Worm (Caenorhabditis elegans) whole organism, L1 larva: ENCODE data around the gene tag-321.

Experiments
- alr-1 ChIP-seq: fragments of 200-800 bp; sonication (Bioruptor generic); optimal IDR thresholded peaks from 2 replicates; lab custom pipeline; 2018; ENCODE audit warnings: borderline replicate concordance, mild to moderate bottlenecking, missing genetic modification characterization, missing compliant biosample characterization
- ces-1 ChIP-seq: fragments of 150-350 bp; optimal IDR thresholded peaks from 2 replicates; lab custom pipeline; 2014; ENCODE audit warnings: missing biosample characterization, missing genetic modification reagents, missing genetic modification characterization
- ets-5 ChIP-seq: fragments of 200-800 bp; sonication (Bioruptor generic); IDR thresholded peaks from 2 replicates; pipeline ENCODE4 v1.3.6; 2022; ENCODE audit warnings: missing genetic modification characterization, missing compliant biosample characterization
- lin-35 ChIP-seq, 2 experiments: fragments of 150-350 bp; optimal IDR thresholded peaks; 2 replicates each; lab custom pipeline; 2014; ENCODE audit warnings: missing biosample characterization in 2 of 2, missing genetic modification characterization in 2 of 2, missing genetic modification reagents in 2 of 2
- nhr-12 ChIP-seq: sonication (generic microtip); optimal IDR thresholded peaks from 2 replicates; lab custom pipeline; 2017; ENCODE audit warnings: missing biosample characterization, missing genetic modification characterization
- nhr-77 ChIP-seq: fragments of 150-350 bp; optimal IDR thresholded peaks from 2 replicates; lab custom pipeline; 2014; ENCODE audit warnings: missing biosample characterization, missing genetic modification characterization
- sptf-1 ChIP-seq: fragments of 150-350 bp; optimal IDR thresholded peaks from 2 replicates; lab custom pipeline; 2014; ENCODE audit warnings: missing biosample characterization, missing genetic modification characterization

DNA sequence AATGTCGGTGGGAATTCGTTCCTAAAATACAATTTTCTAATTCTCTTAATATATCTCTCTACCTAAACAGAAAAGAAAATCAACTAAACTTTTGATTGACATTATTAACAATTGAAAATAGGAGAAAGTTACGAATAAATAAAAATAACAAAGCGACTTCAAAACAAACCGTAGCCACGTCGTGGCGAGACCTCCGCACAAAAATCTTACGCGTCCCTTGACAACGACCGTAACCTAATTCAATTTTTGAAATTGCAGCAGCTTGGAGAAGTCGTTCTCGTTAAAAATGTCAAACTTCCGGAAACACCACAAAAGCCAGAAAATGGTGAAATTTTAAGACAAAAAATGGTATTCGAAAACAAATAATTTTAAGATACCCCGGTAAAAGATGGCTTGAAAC lies 19.3 kb downstream of the tag-321 start:
- TF ChIP-seq nhr-77 (tag; lab: Kevin White, UChicago): no peak
- no peak for TF ChIP-seq alr-1 (tag; lab: Kevin White, UChicago)
- no peak for TF ChIP-seq nhr-12 (tag; lab: Kevin White, UChicago)
- TF ChIP-seq lin-35 (GFP tag; optimal IDR thresholded peaks at IDR 0.05; lab: Kevin White, UChicago): no peak
- TF ChIP-seq ces-1 (GFP tag; lab: Kevin White, UChicago): no peak
- no peak for TF ChIP-seq sptf-1 (tag; lab: Kevin White, UChicago)
- no peak for TF ChIP-seq ets-5 (GFP tag; lab: Robert Waterston, UW)
